Fruit fly (Drosophila melanogaster): ENCODE measurements around the gene CG10809.

DNA sequence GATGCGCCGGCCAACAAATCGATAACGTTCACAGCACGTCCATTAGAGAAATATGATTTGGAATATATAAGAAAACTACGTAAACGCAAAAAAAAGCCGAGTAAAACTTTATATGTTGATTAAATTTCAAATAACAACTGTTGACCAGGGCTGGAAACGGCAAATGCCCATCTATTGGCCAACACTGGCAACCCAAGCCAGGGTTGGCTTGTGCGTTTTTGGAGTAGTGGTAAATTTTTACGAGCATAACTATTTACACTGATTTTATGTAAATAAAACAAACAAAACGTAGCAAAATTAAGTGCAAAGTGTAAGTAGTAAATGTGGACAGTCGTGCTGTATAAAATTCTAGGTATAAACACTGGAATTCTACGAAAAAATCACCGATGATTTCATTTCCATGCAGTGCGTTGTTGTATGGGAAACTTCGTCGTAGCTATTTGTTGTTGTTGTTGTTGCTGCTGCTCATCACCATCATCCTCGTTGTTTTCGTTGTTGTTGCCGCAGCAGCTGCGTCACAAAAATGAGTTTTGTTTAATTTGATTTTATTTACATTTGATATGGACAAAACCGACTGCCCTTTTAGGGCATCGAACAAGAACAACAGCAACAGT is 39.5 kb upstream of the CG10809 start, which contains the start of gene nudE:
- TF ChIP-seq usp (GFP tag; optimal IDR thresholded peaks at IDR 0.05), result no peak
- no peak for TF ChIP-seq pan (optimal IDR thresholded peaks at IDR 0.05)
- TF ChIP-seq EcR (GFP tag; optimal IDR thresholded peaks at IDR 0.05), result no peak
- no peak for TF ChIP-seq CG8478 (optimal IDR thresholded peaks at IDR 0.05)

Data from whole organism.